Worm (Caenorhabditis elegans) whole organism, mixed stage, embryonic: ENCODE measurements around the gene str-136.

ENCODE experiments used
- ceh-43 ChIP-seq: fragments of 200-800 bp; sonication (Bioruptor generic); optimal IDR thresholded peaks from 2 replicates; lab custom pipeline; 2018; ENCODE audit warnings: mild to moderate bottlenecking, missing genetic modification characterization, moderate library complexity, missing compliant biosample characterization
- drap-1 ChIP-seq: fragments of 200-800 bp; sonication (Bioruptor generic); optimal IDR thresholded peaks from 3 replicates; lab custom pipeline; 2018; ENCODE audit warnings: mild to moderate bottlenecking, missing genetic modification characterization, missing compliant biosample characterization
- elt-1 ChIP-seq: sonication (generic microtip); optimal IDR thresholded peaks from 2 replicates; lab custom pipeline; 2017; ENCODE audit warnings: missing genetic modification characterization, mild to moderate bottlenecking, missing compliant biosample characterization, antibody characterized with exemption, moderate library complexity, borderline replicate concordance; ENCODE audit not compliant: insufficient read depth
- hlh-1 ChIP-seq: fragments of 150-350 bp; optimal IDR thresholded peaks from 2 replicates; lab custom pipeline; 2014; ENCODE audit warnings: missing biosample characterization, missing genetic modification reagents, missing genetic modification characterization
- lsy-2 ChIP-seq: fragments of 150-350 bp; optimal IDR thresholded peaks from 2 replicates; lab custom pipeline; 2014; ENCODE audit warnings: missing biosample characterization, missing genetic modification characterization
- mep-1 ChIP-seq: fragments of 150-350 bp; optimal IDR thresholded peaks from 2 replicates; lab custom pipeline; 2017; ENCODE audit warnings: missing biosample characterization, missing genetic modification reagents, missing genetic modification characterization, inconsistent platforms
- nhr-12 ChIP-seq: fragments of 150-350 bp; optimal IDR thresholded peaks from 2 replicates; lab custom pipeline; 2014; ENCODE audit warnings: missing biosample characterization, missing genetic modification characterization
- nhr-2 ChIP-seq: fragments of 150-350 bp; optimal IDR thresholded peaks from 2 replicates; lab custom pipeline; 2014; ENCODE audit warnings: missing biosample characterization, missing genetic modification characterization
- pha-4 ChIP-seq: fragments of 150-350 bp; optimal IDR thresholded peaks from 2 replicates; lab custom pipeline; 2018; ENCODE audit warnings: missing biosample characterization, missing genetic modification reagents, missing genetic modification characterization
- snpc-4 ChIP-seq: fragments of 150-350 bp; optimal IDR thresholded peaks from 2 replicates; lab custom pipeline; 2014; ENCODE audit warnings: missing biosample characterization, missing genetic modification characterization
- tbx-8 ChIP-seq: fragments of 200-800 bp; sonication (Bioruptor generic); optimal IDR thresholded peaks from 2 replicates; lab custom pipeline; 2018; ENCODE audit warnings: mild to moderate bottlenecking, missing genetic modification characterization, moderate library complexity, missing compliant biosample characterization
- unc-39 ChIP-seq: fragments of 150-350 bp; optimal IDR thresholded peaks from 2 replicates; lab custom pipeline; 2014; ENCODE audit warnings: missing biosample characterization, missing genetic modification characterization
- unc-62 ChIP-seq: fragments of 150-350 bp; optimal IDR thresholded peaks from 2 replicates; lab custom pipeline; 2014; ENCODE audit warnings: missing biosample characterization, missing genetic modification reagents, missing genetic modification characterization
- ztf-11 ChIP-seq: fragments of 150-350 bp; optimal IDR thresholded peaks from 2 replicates; lab custom pipeline; 2014; ENCODE audit warnings: missing biosample characterization, missing genetic modification characterization

DNA sequence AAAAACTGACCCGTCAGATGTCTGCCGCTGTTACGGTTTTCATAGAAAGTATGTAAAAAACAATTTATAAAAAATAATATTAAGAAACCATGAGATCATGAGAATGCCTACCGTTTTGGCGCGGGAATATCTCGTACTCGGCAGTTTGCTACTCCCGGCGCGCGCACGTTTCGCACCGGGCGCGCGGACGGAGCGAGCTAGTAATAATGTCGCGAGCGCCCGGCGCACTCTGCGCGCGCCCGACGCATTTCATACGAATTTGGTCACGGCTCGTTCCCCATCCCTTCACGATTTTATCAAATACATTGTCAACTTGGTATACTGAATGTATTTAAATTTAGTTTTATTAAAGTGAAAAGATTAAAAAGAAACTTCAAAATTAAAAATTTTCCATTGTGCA is 47.2 kb upstream of the str-136 start:
- TF ChIP-seq mep-1 (no peak), tbx-8 (GFP tag; lab: Kevin White, UChicago) (no peak), hlh-1 (no peak), lsy-2 (tag; lab: Kevin White, UChicago) (no peak), ztf-11 (no peak), nhr-12 (tag; lab: Kevin White, UChicago) (no peak), pha-4 (tag; lab: Kevin White, UChicago) (no peak), ceh-43 (no peak), drap-1 (GFP tag; lab: Kevin White, UChicago) (no peak), elt-1 (tag; lab: Kevin White, UChicago) (no peak), unc-39 (tag; lab: Kevin White, UChicago) (no peak), nhr-2 (tag; lab: Kevin White, UChicago) (no peak), unc-62 (GFP tag; lab: Kevin White, UChicago) (no peak), snpc-4 (tag; lab: Kevin White, UChicago) (no peak)
